Fruit fly (Drosophila melanogaster): ENCODE results near the gene PNUTS.

PNUTS gene

DNA sequence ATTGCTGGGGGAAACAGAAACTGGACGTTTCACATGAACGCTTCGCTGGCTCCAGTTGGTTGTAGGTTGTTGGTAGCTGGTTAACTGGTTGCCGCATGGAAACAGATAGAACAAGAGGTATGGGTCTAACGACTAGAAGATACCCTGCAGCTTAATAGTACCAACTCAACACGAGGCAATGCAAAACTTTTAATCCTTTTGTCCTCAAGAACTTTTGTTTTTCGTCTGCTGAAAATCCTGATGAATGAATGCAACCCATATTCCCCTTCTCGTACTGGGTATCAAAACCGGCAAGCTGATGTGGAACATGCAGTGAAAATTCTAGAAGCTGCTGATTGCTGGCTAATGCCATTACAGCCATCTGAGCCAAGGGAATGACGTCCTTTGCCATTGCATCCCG, 32.3 kb upstream of the PNUTS start (continued):
- no peak for TF ChIP-seq ttk (GFP tag; IDR thresholded peaks at IDR 0.05)
- no peak for TF ChIP-seq bbx (GFP tag; IDR thresholded peaks at IDR 0.05; ENCODE audit: partially characterized antibody)
- 0 out of 2 replicates have a peak, but pooled peaks have one; percentile 21 for TF ChIP-seq peb (GFP tag; IDR thresholded peaks at IDR 0.05)
- TF ChIP-seq CG4854 (GFP tag; optimal IDR thresholded peaks at IDR 0.05), result no peak
- TF ChIP-seq dan (GFP tag; IDR thresholded peaks at IDR 0.05), result no peak
- no peak for TF ChIP-seq CG12299 (tag; optimal IDR thresholded peaks at IDR 0.05)
- no peak for TF ChIP-seq CG14860 (GFP tag; IDR thresholded peaks at IDR 0.05; ENCODE audit: partially characterized antibody)
- 0 out of 3 replicates have a peak, but pooled peaks have one; percentile 13 for TF ChIP-seq dysf (GFP tag; IDR thresholded peaks at IDR 0.05)
- no peak for TF ChIP-seq ftz-f1 (GFP tag; optimal IDR thresholded peaks at IDR 0.05)
- TF ChIP-seq CG15696 (tag; optimal IDR thresholded peaks at IDR 0.05), result no peak
- no peak for TF ChIP-seq CG33213 (GFP tag; optimal IDR thresholded peaks at IDR 0.05)
- TF ChIP-seq H2.0 (GFP tag; IDR thresholded peaks at IDR 0.05), result no peak
- TF ChIP-seq CG42726 (GFP tag; IDR thresholded peaks at IDR 0.05; ENCODE audit: partially characterized antibody), result no peak
- TF ChIP-seq BEAF-32 (GFP tag; optimal IDR thresholded peaks at IDR 0.05), result no peak
- TF ChIP-seq maf-S (GFP tag; optimal IDR thresholded peaks at IDR 0.05), result no peak
- peak; percentile 80 for TF ChIP-seq Med (GFP tag)
- no peak for TF ChIP-seq CG32532 (GFP tag; IDR thresholded peaks at IDR 0.05)
- no peak for TF ChIP-seq CG6689 (GFP tag; IDR thresholded peaks at IDR 0.05)
- TF ChIP-seq fd96Cb (tag; optimal IDR thresholded peaks at IDR 0.05), result peak; percentile 34
- no peak for TF ChIP-seq Hr39 (optimal IDR thresholded peaks at IDR 0.05)
- peak; percentile 10 for TF ChIP-seq CG9437 (GFP tag; optimal IDR thresholded peaks at IDR 0.05)
- no peak for TF ChIP-seq scrt (GFP tag; optimal IDR thresholded peaks at IDR 0.05)
- TF ChIP-seq ewg (GFP tag; optimal IDR thresholded peaks at IDR 0.05), result no peak
- TF ChIP-seq sqz (GFP tag; optimal IDR thresholded peaks at IDR 0.05), result no peak
- no peak for TF ChIP-seq gce (GFP tag; IDR thresholded peaks at IDR 0.05)
- peak; percentile 89 for TF ChIP-seq sens (GFP tag)
- TF ChIP-seq nom (GFP tag; optimal IDR thresholded peaks at IDR 0.05), result no peak
- no peak for TF ChIP-seq oc (tag; optimal IDR thresholded peaks at IDR 0.05)
- TF ChIP-seq ERR (GFP tag; optimal IDR thresholded peaks at IDR 0.05), result no peak
- no peak for TF ChIP-seq CG16813 (GFP tag; IDR thresholded peaks at IDR 0.05; ENCODE audit: partially characterized antibody)
- TF ChIP-seq so (GFP tag; IDR thresholded peaks at IDR 0.05), result no peak
- TF ChIP-seq CG5180 (GFP tag; optimal IDR thresholded peaks at IDR 0.05), result no peak
- no peak for TF ChIP-seq Taf1 (GFP tag; IDR thresholded peaks at IDR 0.05)
- TF ChIP-seq gsb-n (tag; optimal IDR thresholded peaks at IDR 0.05), result no peak
- no peak for TF ChIP-seq CG3726 (GFP tag; IDR thresholded peaks at IDR 0.05)
- peak in 1 of 2 experiments; percentile 27 for TF ChIP-seq dpn (GFP tag; optimal IDR thresholded peaks at IDR 0.05)
- TF ChIP-seq CG6765 (GFP tag; optimal IDR thresholded peaks at IDR 0.05), result no peak
- no peak for TF ChIP-seq Fer1 (GFP tag; optimal IDR thresholded peaks at IDR 0.05)
- TF ChIP-seq bcd (GFP tag; optimal IDR thresholded peaks at IDR 0.05), result no peak
- TF ChIP-seq slou (GFP tag; optimal IDR thresholded peaks at IDR 0.05), result no peak
- TF ChIP-seq CG3065 (GFP tag; optimal IDR thresholded peaks at IDR 0.05), result no peak
- TF ChIP-seq TFAM (GFP tag; optimal IDR thresholded peaks at IDR 0.05), result no peak
- TF ChIP-seq seq (GFP tag; IDR thresholded peaks at IDR 0.05), result peak; percentile 39; the same call in 1 of the 2 replicates
- no peak for TF ChIP-seq Gsc (GFP tag; IDR thresholded peaks at IDR 0.05)
- TF ChIP-seq CG7556 (GFP tag; optimal IDR thresholded peaks at IDR 0.05), result no peak
- no peak for TF ChIP-seq fd64A (GFP tag; optimal IDR thresholded peaks at IDR 0.05)
- no peak for TF ChIP-seq CG2875 (GFP tag; optimal IDR thresholded peaks at IDR 0.05)
- no peak for TF ChIP-seq Abd-B (GFP tag; optimal IDR thresholded peaks at IDR 0.05)
- no peak for TF ChIP-seq CG15514 (GFP tag; optimal IDR thresholded peaks at IDR 0.05)
- TF ChIP-seq Dbx (GFP tag; IDR thresholded peaks at IDR 0.05), result no peak
- no peak for TF ChIP-seq eve (GFP tag; optimal IDR thresholded peaks at IDR 0.05)
- no peak for TF ChIP-seq CG6791 (GFP tag; IDR thresholded peaks at IDR 0.05; ENCODE audit: partially characterized antibody)

All from whole organism, embryonic.